Worm (Caenorhabditis elegans) whole organism, young adult: ENCODE results near the gene abcf-3.

Experiments used
- Y53G8AR.9 ChIP-seq: fragments of 200-800 bp; sonication (Bioruptor generic); conservative IDR thresholded peaks from 2 replicates; pipeline ENCODE4 v1.3.6; 2022; ENCODE audit warnings: missing genetic modification reagents, missing genetic modification characterization, missing compliant biosample characterization
- ama-1 ChIP-seq, 3 experiments: fragments of 150-350 bp in 1 of 3; sonication (generic microtip) in 2 of 3; optimal IDR thresholded peaks; 2 replicates each; lab custom pipeline; 2014 to 2018; ENCODE audit warnings: missing biosample characterization in 2 of 3, missing genetic modification characterization in 2 of 3, missing genetic modification reagents in 2 of 3
- ceh-27 ChIP-seq: fragments of 200-800 bp; sonication (Bioruptor generic); optimal IDR thresholded peaks from 2 replicates; lab custom pipeline; 2018; ENCODE audit warnings: mild to moderate bottlenecking, missing genetic modification characterization, moderate library complexity, missing compliant biosample characterization
- efl-1 ChIP-seq: fragments of 150-350 bp; optimal IDR thresholded peaks from 2 replicates; lab custom pipeline; 2014; ENCODE audit warnings: missing biosample characterization, missing genetic modification reagents, missing genetic modification characterization
- lin-26 ChIP-seq: fragments of 200-800 bp; sonication (Bioruptor generic); IDR thresholded peaks from 2 replicates; pipeline ENCODE4 v1.3.6; 2022; ENCODE audit warnings: missing genetic modification reagents, missing genetic modification characterization, missing compliant biosample characterization
- pha-4 ChIP-seq: fragments of 150-350 bp; sonication (generic microtip); optimal IDR thresholded peaks from 2 replicates; lab custom pipeline; 2014; ENCODE audit warnings: missing biosample characterization, missing genetic modification reagents, missing genetic modification characterization
- sea-2 ChIP-seq: fragments of 200-800 bp; sonication (Bioruptor generic); IDR thresholded peaks from 2 replicates; pipeline ENCODE4 v1.3.6; 2022; ENCODE audit warnings: missing genetic modification characterization, missing compliant biosample characterization

DNA sequence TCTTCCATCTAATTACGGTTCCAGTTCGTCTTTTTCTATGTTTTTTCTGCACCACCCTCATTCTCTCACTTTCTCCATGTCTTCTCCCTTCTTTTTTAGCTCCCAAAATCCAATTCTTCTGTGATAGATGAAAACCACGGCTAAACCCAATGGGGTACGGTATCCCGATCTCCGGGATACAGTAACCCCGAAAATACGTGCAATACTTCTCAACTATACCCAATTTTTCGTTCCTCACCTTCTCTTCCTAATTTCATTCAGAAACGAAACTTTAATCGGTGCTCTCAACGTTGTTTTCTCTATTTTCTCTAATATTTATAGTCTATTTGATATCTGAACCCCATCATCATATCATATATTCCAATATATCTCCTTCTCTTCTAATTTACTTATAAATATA lies 49.6 kb upstream of the abcf-3 start:
- TF ChIP-seq sea-2: no peak
- no peak for TF ChIP-seq ceh-27 (GFP tag; lab: Kevin White, UChicago)
- TF ChIP-seq pha-4: no peak
- TF ChIP-seq efl-1 (GFP tag; lab: Kevin White, UChicago): no peak
- no peak for TF ChIP-seq ama-1 (optimal IDR thresholded peaks at IDR 0.05; lab: Kevin White, UChicago)
- no peak for TF ChIP-seq ama-1 (GFP tag; optimal IDR thresholded peaks at IDR 0.05; lab: Kevin White, UChicago)
- TF ChIP-seq Y53G8AR.9: no peak
- no peak for TF ChIP-seq lin-26 (GFP tag; lab: Robert Waterston, UW)
